Worm (Caenorhabditis elegans): ENCODE measurements around the gene F26A1.19.

Gene F26A1.19

DNA sequence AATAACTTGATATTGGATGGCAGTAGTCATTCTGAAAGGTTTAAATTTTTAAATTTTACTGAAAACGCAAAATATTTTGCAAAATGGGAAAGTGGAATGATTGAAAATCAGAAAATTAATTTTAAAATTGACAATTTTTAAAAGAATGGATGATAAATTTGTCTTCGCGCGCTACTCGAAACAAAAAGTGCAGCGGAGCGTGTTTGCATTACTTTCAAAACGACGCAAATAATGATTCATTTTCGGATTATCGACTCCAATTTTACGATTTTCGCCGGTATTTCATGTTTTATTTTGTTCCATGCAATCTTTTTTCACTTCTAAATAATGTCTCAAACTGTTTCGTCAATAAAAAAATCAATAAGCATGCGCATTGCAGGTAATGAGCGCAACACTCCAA lies 40.8 kb downstream of the F26A1.19 start, which contains the start of the genes tost-1 and arx-6:
tost-1 (minus strand) TSS at position 31 of the 400 bp plus-strand sequence.
arx-6 (plus strand) TSS at position 378 of the 400 bp plus-strand sequence.
- TF ChIP-seq nhr-77 (tag; optimal IDR thresholded peaks at IDR 0.05) (no peak), nhr-21 (tag; optimal IDR thresholded peaks at IDR 0.05) (no peak), crh-2 (tag; optimal IDR thresholded peaks at IDR 0.05) (peak; percentile 15), ztf-4 (tag; optimal IDR thresholded peaks at IDR 0.05) (no peak), mdl-1 (tag; optimal IDR thresholded peaks at IDR 0.05) (no peak), mab-5 (tag; optimal IDR thresholded peaks at IDR 0.05) (peak; percentile 15), unc-55 (GFP tag; optimal IDR thresholded peaks at IDR 0.05) (peak; percentile 71), lin-11 (tag; optimal IDR thresholded peaks at IDR 0.05) (no peak), snpc-4 (tag; optimal IDR thresholded peaks at IDR 0.05) (no peak), ztf-11 (tag; optimal IDR thresholded peaks at IDR 0.05) (no peak), unc-39 (tag; optimal IDR thresholded peaks at IDR 0.05) (no peak), nhr-11 (tag; optimal IDR thresholded peaks at IDR 0.05) (no peak), aly-2 (tag; optimal IDR thresholded peaks at IDR 0.05) (no peak), ZK546.5 (tag; optimal IDR thresholded peaks at IDR 0.05) (no peak), alr-1 (tag; optimal IDR thresholded peaks at IDR 0.05) (no peak), mbf-1 (tag; optimal IDR thresholded peaks at IDR 0.05) (no peak), ceh-82 (tag; optimal IDR thresholded peaks at IDR 0.05) (no peak), C34F6.9 (tag; optimal IDR thresholded peaks at IDR 0.05) (peak; percentile 66), elt-3 (tag; optimal IDR thresholded peaks at IDR 0.05) (no peak), sma-3 (GFP tag; optimal IDR thresholded peaks at IDR 0.05) (peak; percentile 13), F13H6.1 (tag; optimal IDR thresholded peaks at IDR 0.05) (peak; percentile 1), gmeb-1 (tag; optimal IDR thresholded peaks at IDR 0.05) (peak; percentile 88), fos-1 (tag; optimal IDR thresholded peaks at IDR 0.05) (peak; percentile 68), elt-1 (tag; optimal IDR thresholded peaks at IDR 0.05) (no peak), nhr-129 (tag; optimal IDR thresholded peaks at IDR 0.05) (peak; percentile 54), skn-1 (tag; optimal IDR thresholded peaks at IDR 0.05) (no peak), zag-1 (tag; optimal IDR thresholded peaks at IDR 0.05) (no peak), lsy-2 (tag; optimal IDR thresholded peaks at IDR 0.05) (peak in 1 of 2 experiments; percentile 70)

ce11 chrIII:4879445-4879844 lies 41.9 kb downstream of the F26A1.19 start, which contains the start of gene C35D10.1:
C35D10.1 (plus strand) TSS chrIII:4879745.
- TF ChIP-seq lin-13 (GFP tag; optimal IDR thresholded peaks at IDR 0.05): no peak
- TF ChIP-seq mbf-1 (tag; optimal IDR thresholded peaks at IDR 0.05): no peak
- no peak for TF ChIP-seq fos-1 (tag; optimal IDR thresholded peaks at IDR 0.05)
- TF ChIP-seq C34F6.9 (tag; optimal IDR thresholded peaks at IDR 0.05): no peak
- no peak for TF ChIP-seq unc-62 (GFP tag; optimal IDR thresholded peaks at IDR 0.05)
- no peak for TF ChIP-seq ceh-82 (tag; optimal IDR thresholded peaks at IDR 0.05)
- no peak for TF ChIP-seq nhr-237 (tag; optimal IDR thresholded peaks at IDR 0.05)
- no peak for TF ChIP-seq elt-3 (tag; optimal IDR thresholded peaks at IDR 0.05)
- no peak for TF ChIP-seq dmd-4 (tag; optimal IDR thresholded peaks at IDR 0.05)
- no peak for TF ChIP-seq blmp-1 (tag; optimal IDR thresholded peaks at IDR 0.05; ENCODE audit: insufficient read depth)
- TF ChIP-seq lin-39 (tag; optimal IDR thresholded peaks at IDR 0.05): no peak
- TF ChIP-seq R02D3.7 (tag; optimal IDR thresholded peaks at IDR 0.05): no peak
- TF ChIP-seq ama-1 (optimal IDR thresholded peaks at IDR 0.05): no peak
- TF ChIP-seq nhr-11 (tag; optimal IDR thresholded peaks at IDR 0.05): no peak
- no peak for TF ChIP-seq nhr-129 (tag; optimal IDR thresholded peaks at IDR 0.05)
- no peak for TF ChIP-seq ZK546.5 (tag; optimal IDR thresholded peaks at IDR 0.05)
- TF ChIP-seq gmeb-1 (tag; optimal IDR thresholded peaks at IDR 0.05): no peak
- no peak for TF ChIP-seq unc-55 (GFP tag; optimal IDR thresholded peaks at IDR 0.05)
- no peak for TF ChIP-seq egl-27 (tag; optimal IDR thresholded peaks at IDR 0.05)
- no peak for TF ChIP-seq Y55F3AM.14 (GFP tag; optimal IDR thresholded peaks at IDR 0.05)

- TF ChIP-seq fos-1 (tag; optimal IDR thresholded peaks at IDR 0.05): peak; percentile 24
- TF ChIP-seq nhr-237 (tag; optimal IDR thresholded peaks at IDR 0.05): no peak
Measured at ce11 chrIII:4881955-4882354, 44.4 kb downstream of the F26A1.19 start.

- TF ChIP-seq fos-1 (tag; optimal IDR thresholded peaks at IDR 0.05) (peak; percentile 77), unc-62 (GFP tag; optimal IDR thresholded peaks at IDR 0.05) (no peak), nhr-23 (tag; optimal IDR thresholded peaks at IDR 0.05) (no peak), unc-55 (GFP tag; optimal IDR thresholded peaks at IDR 0.05) (no peak), lin-39 (tag; optimal IDR thresholded peaks at IDR 0.05) (no peak), gmeb-1 (tag; optimal IDR thresholded peaks at IDR 0.05) (no peak)
Measured at ce11 chrIII:4883429-4883828, 45.9 kb downstream of the F26A1.19 start, which contains the start of gene clec-5. clec-5 (minus strand) TSS chrIII:4883606.

Measured in whole organism, L2 larva.